Worm (Caenorhabditis elegans) whole organism, early embryonic: ENCODE results near the gene hum-6.

Experiments
- B0310.2 ChIP-seq: sonication (generic microtip); optimal IDR thresholded peaks from 2 replicates; lab custom pipeline; 2016; ENCODE audit warnings: mild to moderate bottlenecking, missing genetic modification characterization, missing compliant biosample characterization
- hmg-4 ChIP-seq: fragments of 200-800 bp; sonication (Bioruptor generic); optimal IDR thresholded peaks from 2 replicates; lab custom pipeline; 2018; ENCODE audit warnings: mild to moderate bottlenecking, missing genetic modification characterization, missing compliant biosample characterization

ce11 chrX:2261003-2261402 is 41.9 kb upstream of the hum-6 start, which contains the start of gene AH9.3:
- TF ChIP-seq hmg-4: no peak
- no peak for TF ChIP-seq B0310.2
